Fruit fly (Drosophila melanogaster): ENCODE results near the gene CG31789.

- TF ChIP-seq insv (optimal IDR thresholded peaks at IDR 0.05) (no peak), h (optimal IDR thresholded peaks at IDR 0.05) (no peak), Myc (optimal IDR thresholded peaks at IDR 0.05) (no peak), ttk (optimal IDR thresholded peaks at IDR 0.05) (no peak), Sin3A (optimal IDR thresholded peaks at IDR 0.05) (no peak)
These were observed 914 bp downstream of the CG31789 start, which contains the start of gene CG10333 for dm6 chr2L:18606642-18607041.
